Worm (Caenorhabditis elegans) whole organism, L4 larva: ENCODE results near the gene W08E12.5.
A peak's percentile ranks its signal among the peaks of the same experiment; 100 is the strongest.

Experiments
- D1046.2 ChIP-seq: fragments of 200-800 bp; sonication (Bioruptor generic); IDR thresholded peaks from 2 replicates; pipeline ENCODE4 v1.3.6; 2022; ENCODE audit warnings: missing genetic modification characterization, missing compliant biosample characterization
- F37D6.2 ChIP-seq: sonication (generic microtip); optimal IDR thresholded peaks from 2 replicates; lab custom pipeline; 2016; ENCODE audit warnings: mild to moderate bottlenecking, missing genetic modification characterization, missing compliant biosample characterization
- F49E8.2 ChIP-seq: sonication (generic microtip); optimal IDR thresholded peaks from 2 replicates; lab custom pipeline; 2016; ENCODE audit warnings: missing compliant biosample characterization, mild to moderate bottlenecking, missing genetic modification characterization, borderline replicate concordance
- aha-1 ChIP-seq: fragments of 150-350 bp; peaks from one replicate; lab custom pipeline; 2014; ENCODE audit warnings: missing biosample characterization, missing genetic modification characterization
- aly-2 ChIP-seq: sonication (generic microtip); optimal IDR thresholded peaks from 2 replicates; lab custom pipeline; 2018; ENCODE audit warnings: missing biosample characterization, missing genetic modification characterization
- attf-4 ChIP-seq: sonication (generic microtip); optimal IDR thresholded peaks from 3 replicates; lab custom pipeline; 2017; ENCODE audit warnings: missing biosample characterization, missing genetic modification characterization
- ceh-28 ChIP-seq: fragments of 150-350 bp; optimal IDR thresholded peaks from 2 replicates; lab custom pipeline; 2014; ENCODE audit warnings: missing biosample characterization, missing genetic modification reagents, missing genetic modification characterization
- daf-12 ChIP-seq: fragments of 150-350 bp; optimal IDR thresholded peaks from 2 replicates; lab custom pipeline; 2014; ENCODE audit warnings: missing biosample characterization, missing genetic modification reagents, missing genetic modification characterization
- daf-16 ChIP-seq, 3 experiments: sonication (generic microtip); optimal IDR thresholded peaks; 2 replicates each; lab custom pipeline; 2016 to 2017; ENCODE audit warnings: missing genetic modification characterization in 3 of 3, missing genetic modification reagents in 3 of 3, mild to moderate bottlenecking in 2 of 3, missing compliant biosample characterization in 2 of 3, missing biosample characterization in 1 of 3, moderate library complexity in 1 of 3
- daf-19 ChIP-seq: fragments of 200-800 bp; sonication (Bioruptor generic); conservative IDR thresholded peaks from 2 replicates; pipeline ENCODE4 v1.3.6; 2022; ENCODE audit warnings: missing genetic modification characterization, missing compliant biosample characterization
- dve-1 ChIP-seq: sonication (generic microtip); optimal IDR thresholded peaks from 2 replicates; lab custom pipeline; 2017; ENCODE audit warnings: antibody characterized with exemption, mild to moderate bottlenecking, missing genetic modification characterization, missing compliant biosample characterization; ENCODE audit not compliant: insufficient read depth
- egl-43 ChIP-seq: fragments of 200-800 bp; sonication (Bioruptor generic); IDR thresholded peaks from 2 replicates; pipeline ENCODE4 v1.3.6; 2022; ENCODE audit warnings: missing genetic modification reagents, missing genetic modification characterization, missing compliant biosample characterization
- fkh-10 ChIP-seq: fragments of 150-350 bp; optimal IDR thresholded peaks from 2 replicates; lab custom pipeline; 2014; ENCODE audit warnings: missing biosample characterization, missing genetic modification reagents, missing genetic modification characterization
- fos-1 ChIP-seq: fragments of 150-350 bp; optimal IDR thresholded peaks from 2 replicates; lab custom pipeline; 2014; ENCODE audit warnings: missing biosample characterization, missing genetic modification characterization
- hif-1 ChIP-seq, 2 experiments: sonication (generic microtip); optimal IDR thresholded peaks; 2 replicates each; lab custom pipeline; 2016 to 2017; ENCODE audit warnings: missing compliant biosample characterization in 2 of 2, missing genetic modification characterization in 2 of 2, missing genetic modification reagents in 2 of 2, missing genotype in 2 of 2, mild to moderate bottlenecking in 1 of 2
- jun-1 ChIP-seq: fragments of 150-350 bp; optimal IDR thresholded peaks from 2 replicates; lab custom pipeline; 2014; ENCODE audit warnings: missing biosample characterization, missing genetic modification reagents, missing genetic modification characterization
- lim-7 ChIP-seq: fragments of 200-800 bp; sonication (Bioruptor generic); IDR thresholded peaks from 2 replicates; pipeline ENCODE4 v1.3.6; 2022; ENCODE audit warnings: missing genetic modification characterization, missing compliant biosample characterization
- lin-15B ChIP-seq: fragments of 150-350 bp; sonication (generic microtip); optimal IDR thresholded peaks from 3 replicates; lab custom pipeline; 2014; ENCODE audit warnings: missing biosample characterization, missing genetic modification characterization
- lin-29 ChIP-seq: fragments of 200-800 bp; sonication (Bioruptor generic); IDR thresholded peaks from 2 replicates; pipeline ENCODE4 v1.3.6; 2022; ENCODE audit warnings: missing genetic modification reagents, missing genetic modification characterization, missing compliant biosample characterization
- lir-3 ChIP-seq: sonication (generic microtip); optimal IDR thresholded peaks from 2 replicates; lab custom pipeline; 2016; ENCODE audit warnings: mild to moderate bottlenecking, missing genetic modification characterization, missing compliant biosample characterization
- lsy-2 ChIP-seq, 2 experiments: fragments of 150-350 bp in 1 of 2; sonication (generic microtip) in 1 of 2; optimal IDR thresholded peaks; 2 replicates each; lab custom pipeline; 2014 to 2017; ENCODE audit warnings: missing biosample characterization in 2 of 2, missing genetic modification characterization in 2 of 2
- madf-5 ChIP-seq, 2 experiments: fragments of 200-800 bp; sonication (Bioruptor generic); IDR thresholded peaks; 2 replicates each; pipeline ENCODE4 v1.3.6; 2022; ENCODE audit warnings: missing compliant biosample characterization in 2 of 2, missing genetic modification characterization in 2 of 2
- mep-1 ChIP-seq: fragments of 150-350 bp; sonication (generic microtip); optimal IDR thresholded peaks from 3 replicates; lab custom pipeline; 2014; ENCODE audit warnings: missing biosample characterization, missing genetic modification characterization
- nhr-42 ChIP-seq: fragments of 200-800 bp; sonication (Bioruptor generic); IDR thresholded peaks from 2 replicates; pipeline ENCODE4 v1.3.6; 2022; ENCODE audit warnings: missing genetic modification characterization, missing compliant biosample characterization
- nhr-48 ChIP-seq: sonication (generic microtip); optimal IDR thresholded peaks from 2 replicates; lab custom pipeline; 2016; ENCODE audit warnings: mild to moderate bottlenecking, missing genetic modification characterization, missing compliant biosample characterization
- nhr-76 ChIP-seq: fragments of 150-350 bp; optimal IDR thresholded peaks from 2 replicates; lab custom pipeline; 2014; ENCODE audit warnings: missing biosample characterization, missing genetic modification characterization
- pha-4 ChIP-seq, 2 experiments: fragments of 150-350 bp in 1 of 2; fragments of 200-800 bp in 1 of 2; sonication (Bioruptor generic) in 1 of 2; IDR thresholded peaks in 1 of 2; optimal IDR thresholded peaks in 1 of 2; 2 replicates each; pipeline versions ENCODE4 v1.3.6 to Lab custom; 2014 to 2022; ENCODE audit warnings: missing genetic modification characterization in 2 of 2, missing genetic modification reagents in 2 of 2, missing biosample characterization in 1 of 2, missing compliant biosample characterization in 1 of 2
- set-16 ChIP-seq: fragments of 200-800 bp; sonication (Bioruptor generic); IDR thresholded peaks from 2 replicates; pipeline ENCODE4 v1.3.6; 2022; ENCODE audit warnings: missing genetic modification reagents, missing genetic modification characterization, missing compliant biosample characterization
- snpc-1.2 ChIP-seq: fragments of 200-800 bp; sonication (Bioruptor generic); IDR thresholded peaks from 2 replicates; pipeline ENCODE4 v1.3.6; 2022; ENCODE audit warnings: missing genetic modification reagents, missing genetic modification characterization, missing compliant biosample characterization
- snpc-4 ChIP-seq: fragments of 150-350 bp; optimal IDR thresholded peaks from 2 replicates; lab custom pipeline; 2014; ENCODE audit warnings: missing biosample characterization, missing genetic modification characterization
- spr-1 ChIP-seq: sonication (generic microtip); optimal IDR thresholded peaks from 2 replicates; lab custom pipeline; 2016; ENCODE audit warnings: mild to moderate bottlenecking, missing genetic modification characterization, missing compliant biosample characterization
- tag-97 ChIP-seq: fragments of 200-800 bp; sonication (Bioruptor generic); IDR thresholded peaks from 2 replicates; pipeline ENCODE4 v1.3.6; 2022; ENCODE audit warnings: missing genetic modification characterization, missing compliant biosample characterization
- unc-62 ChIP-seq, 3 experiments: fragments of 150-350 bp in 1 of 3; sonication (generic microtip); optimal IDR thresholded peaks in 2 of 3; peaks in 1 of 3; 1 replicate in 1 of 3; 2 replicates in 2 of 3; lab custom pipeline; 2014 to 2017; ENCODE audit warnings: missing biosample characterization in 3 of 3, missing genetic modification characterization in 3 of 3, missing genetic modification reagents in 3 of 3, missing genotype in 1 of 3
- zfp-2 ChIP-seq: sonication (generic microtip); optimal IDR thresholded peaks from 2 replicates; lab custom pipeline; 2016; ENCODE audit warnings: mild to moderate bottlenecking, missing genetic modification characterization, missing compliant biosample characterization
- ztf-11 ChIP-seq: fragments of 150-350 bp; optimal IDR thresholded peaks from 2 replicates; lab custom pipeline; 2014; ENCODE audit warnings: missing biosample characterization, missing genetic modification characterization

Gene W08E12.5

ce11 chrIV:3261761-3262160, 38.8 kb upstream of the W08E12.5 start:
- no peak for TF ChIP-seq jun-1
- TF ChIP-seq nhr-76 (tag; lab: Kevin White, UChicago): no peak
- no peak for TF ChIP-seq zfp-2 (tag; lab: Kevin White, UChicago)
- TF ChIP-seq F49E8.2 (tag; lab: Kevin White, UChicago): no peak
- no peak for TF ChIP-seq tag-97 (GFP tag; lab: Robert Waterston, UW)
- no peak for TF ChIP-seq fkh-10 (GFP tag; lab: Kevin White, UChicago)
- no peak for TF ChIP-seq mep-1
- TF ChIP-seq lin-29 (GFP tag; lab: Robert Waterston, UW): no peak
- no peak for TF ChIP-seq aly-2 (tag; lab: Kevin White, UChicago)
- TF ChIP-seq ceh-28 (tag; lab: Kevin White, UChicago): no peak
- TF ChIP-seq unc-62 (GFP tag; optimal IDR thresholded peaks at IDR 0.05 in 1 of 2; lab: Kevin White, UChicago): no peak
- no peak for TF ChIP-seq unc-62 (tag; optimal IDR thresholded peaks at IDR 0.05; lab: Kevin White, UChicago)
- no peak for TF ChIP-seq daf-16 (GFP tag; optimal IDR thresholded peaks at IDR 0.05; lab: Kevin White, UChicago)
- TF ChIP-seq daf-16 (tag; optimal IDR thresholded peaks at IDR 0.05; lab: Kevin White, UChicago): no peak
- TF ChIP-seq lin-15B (tag; lab: Kevin White, UChicago): no peak
- no peak for TF ChIP-seq lim-7 (GFP tag; lab: Robert Waterston, UW)
- no peak for TF ChIP-seq attf-4
- TF ChIP-seq spr-1 (tag; lab: Kevin White, UChicago): no peak
- TF ChIP-seq lir-3: no peak
- TF ChIP-seq hif-1 (tag; optimal IDR thresholded peaks at IDR 0.05; lab: Kevin White, UChicago): no peak

ce11 chrIV:3265657-3266056, 34.9 kb upstream of the W08E12.5 start, which contains the start of gene T26C12.2:
Gene T26C12.2, minus strand, starts transcription at chrIV:3265757.
- TF ChIP-seq mep-1 (no peak), dve-1 (tag; lab: Kevin White, UChicago) (no peak)
- TF ChIP-seq, all 104 proteins: peak for 0

ce11 chrIV:3266841-3267240, 33.8 kb upstream of the W08E12.5 start:
- TF ChIP-seq nhr-42 (0 out of 2 replicates have a peak, but pooled peaks have one; percentile 12), set-16 (peak; percentile 73), nhr-48 (tag; lab: Kevin White, UChicago) (no peak)

- TF ChIP-seq aha-1 (tag; lab: Kevin White, UChicago) (no peak), hif-1 (tag; optimal IDR thresholded peaks at IDR 0.05; lab: Kevin White, UChicago) (no peak), snpc-4 (tag; lab: Kevin White, UChicago) (no peak), snpc-1.2 (GFP tag; lab: Robert Waterston, UW) (no peak), madf-5 (GFP tag; IDR thresholded peaks at IDR 0.05; lab: Robert Waterston, UW) (no peak), egl-43 (GFP tag; lab: Robert Waterston, UW) (no peak), D1046.2 (GFP tag; lab: Robert Waterston, UW) (no peak), lsy-2 (tag; optimal IDR thresholded peaks at IDR 0.05; lab: Kevin White, UChicago) (no peak), daf-19 (no peak), pha-4 (GFP tag; IDR thresholded peaks at IDR 0.05; lab: Robert Waterston, UW) (no peak), pha-4 (tag; optimal IDR thresholded peaks at IDR 0.05; lab: Kevin White, UChicago) (no peak), ztf-11 (tag; lab: Kevin White, UChicago) (no peak), F37D6.2 (no peak), jun-1 (no peak), daf-12 (tag; lab: Kevin White, UChicago) (no peak), fos-1 (tag; lab: Kevin White, UChicago) (no peak)
Measured at ce11 chrIV:3267581-3267980, 33.0 kb upstream of the W08E12.5 start, which contains the start of gene clec-173. Gene clec-173, minus strand, starts transcription at chrIV:3267681.
